Worm (Caenorhabditis elegans): Measurements from ENCODE around the gene Y54G2A.13.
A peak's percentile ranks its signal among the peaks of the same experiment; 100 is the strongest.
"Not testable (repeated sequence)": the region's sequence is repeated elsewhere in the genome, so short reads cannot be mapped to it uniquely, and the experiment has no call there.

Gene Y54G2A.13

ce11 chrIV:2799890-2800289, 19.6 kb downstream of the Y54G2A.13 start:
- no peak for TF ChIP-seq tab-1 (GFP tag; IDR thresholded peaks at IDR 0.05)

ce11 chrIV:2799389-2799788, 20.1 kb downstream of the Y54G2A.13 start, which contains the start of gene Y54G2A.10:
Gene Y54G2A.10 (plus strand): TSS chrIV:2799689.
- TF ChIP-seq ztf-23 (GFP tag; IDR thresholded peaks at IDR 0.05): no peak
- TF ChIP-seq tab-1 (GFP tag; IDR thresholded peaks at IDR 0.05): no peak
- no peak for TF ChIP-seq med-1 (GFP tag; optimal IDR thresholded peaks at IDR 0.05; ENCODE audit: insufficient read depth)

- no peak for TF ChIP-seq med-1 (GFP tag; optimal IDR thresholded peaks at IDR 0.05; ENCODE audit: insufficient read depth)
- TF ChIP-seq tab-1 (GFP tag; IDR thresholded peaks at IDR 0.05): no peak
- no peak for TF ChIP-seq klf-2 (GFP tag; conservative IDR thresholded peaks at IDR 0.05)
- no peak for TF ChIP-seq ref-1 (GFP tag; conservative IDR thresholded peaks at IDR 0.05)
Observed at ce11 chrIV:2798339-2798738, 21.2 kb downstream of the Y54G2A.13 start, which contains the start of gene Y54G2A.52. Gene Y54G2A.52 (minus strand): TSS chrIV:2798686.

DNA sequence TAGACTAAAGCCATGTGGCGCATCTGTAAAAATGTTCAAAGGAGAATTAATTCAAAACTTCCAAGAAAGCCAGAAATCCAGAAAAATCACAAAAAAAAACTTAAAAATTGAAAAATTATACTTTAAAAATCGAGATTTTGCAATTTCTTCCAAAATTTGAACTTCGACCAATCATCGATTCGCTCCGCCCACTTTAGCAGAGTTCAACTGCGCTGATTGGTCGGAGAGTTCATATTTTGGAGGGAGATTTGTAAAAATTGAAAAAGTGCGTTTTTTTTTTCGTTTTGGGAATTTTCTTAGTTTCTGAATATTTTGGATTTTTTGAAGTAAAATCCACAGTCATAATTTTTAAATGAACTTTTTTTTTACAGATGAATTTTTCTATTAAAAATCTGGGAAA, 25.6 kb downstream of the Y54G2A.13 start:
- no peak for TF ChIP-seq ztf-23 (GFP tag; IDR thresholded peaks at IDR 0.05)
- no peak for TF ChIP-seq ztf-29 (GFP tag; IDR thresholded peaks at IDR 0.05)
- no peak for TF ChIP-seq cog-1 (tag; optimal IDR thresholded peaks at IDR 0.05)
- no peak for TF ChIP-seq ref-1 (GFP tag; conservative IDR thresholded peaks at IDR 0.05)
- TF ChIP-seq med-1 (GFP tag; optimal IDR thresholded peaks at IDR 0.05; ENCODE audit: insufficient read depth): no peak
- TF ChIP-seq tab-1 (GFP tag; IDR thresholded peaks at IDR 0.05): no peak

- TF ChIP-seq tab-1, ztf-29, ztf-23 (GFP tag; IDR thresholded peaks at IDR 0.05): not testable (repeated sequence)
Observed at ce11 chrIV:2788389-2788788, 31.1 kb downstream of the Y54G2A.13 start, which contains the start of gene atln-1. Gene atln-1 (plus strand): TSS chrIV:2788689.

DNA sequence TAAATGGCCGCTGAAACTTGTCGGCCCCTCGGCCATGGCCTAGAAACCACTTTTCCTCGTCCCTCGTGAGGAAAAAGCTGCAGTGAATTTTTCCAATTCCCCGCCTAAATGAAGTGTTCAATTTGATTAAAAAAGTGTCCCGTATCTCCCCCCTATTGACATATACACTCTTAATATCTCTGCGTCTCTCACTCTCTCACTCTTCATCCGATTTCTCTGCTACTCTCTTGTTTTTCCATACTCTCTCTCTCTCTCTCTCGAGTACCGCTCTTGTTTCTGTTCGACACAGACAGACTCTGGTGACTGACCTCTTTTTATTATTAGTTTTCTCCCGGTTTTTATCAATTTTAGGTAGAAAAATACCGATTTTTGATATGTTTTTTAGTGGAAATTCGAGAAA, 34.5 kb downstream of the Y54G2A.13 start:
- TF ChIP-seq tab-1 (GFP tag; IDR thresholded peaks at IDR 0.05) (no peak), ztf-23 (GFP tag; IDR thresholded peaks at IDR 0.05) (no peak), ztf-29 (GFP tag; IDR thresholded peaks at IDR 0.05) (no peak), ref-1 (GFP tag; conservative IDR thresholded peaks at IDR 0.05) (no peak), cog-1 (tag; optimal IDR thresholded peaks at IDR 0.05) (no peak)

DNA sequence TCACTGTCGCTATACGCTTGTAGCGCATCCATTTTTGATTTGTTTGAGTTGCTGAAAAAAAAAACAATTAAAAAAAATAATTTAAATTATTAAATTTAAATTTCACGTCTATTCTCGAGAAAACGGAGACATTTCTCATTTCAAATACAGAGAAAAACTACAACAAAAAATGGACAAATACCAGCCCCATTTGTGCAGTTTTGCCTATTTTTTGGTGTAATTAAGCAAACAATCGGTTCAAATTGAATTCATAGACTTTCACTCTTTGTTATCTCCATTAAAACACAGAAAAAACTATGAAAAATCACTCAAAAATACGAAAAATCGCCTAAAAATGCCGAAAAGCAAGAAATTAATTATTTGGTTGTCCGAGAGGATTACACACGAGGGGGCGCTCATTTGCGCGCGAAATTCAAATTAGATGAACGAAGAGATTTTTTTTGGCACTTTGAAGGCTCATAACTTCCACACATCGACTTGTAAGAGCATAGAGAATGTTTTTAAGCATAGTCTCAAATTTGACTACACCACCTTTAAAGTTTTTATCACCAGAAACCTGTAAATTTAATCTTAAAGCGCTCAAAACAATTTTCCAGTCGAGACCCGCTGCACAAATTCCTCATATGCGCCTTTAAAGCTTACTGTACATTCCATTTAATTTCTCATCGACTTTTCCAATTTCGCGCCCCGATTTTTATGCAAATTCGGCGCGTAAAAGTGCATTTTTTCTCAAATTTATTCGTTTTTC, 36.6 kb downstream of the Y54G2A.13 start, which contains the start of gene Y54G2A.12:
Gene Y54G2A.12, minus strand, starts transcription at position 51 of the 748 bp plus-strand sequence.
- TF ChIP-seq T22C8.4 (GFP tag; IDR thresholded peaks at IDR 0.05): no peak
- TF ChIP-seq cog-1 (tag; optimal IDR thresholded peaks at IDR 0.05): no peak
- TF ChIP-seq tab-1 (GFP tag; IDR thresholded peaks at IDR 0.05): no peak
- no peak for TF ChIP-seq ref-1 (GFP tag; conservative IDR thresholded peaks at IDR 0.05)
- TF ChIP-seq ztf-29 (GFP tag; IDR thresholded peaks at IDR 0.05): no peak
- TF ChIP-seq klf-2 (GFP tag; conservative IDR thresholded peaks at IDR 0.05): no peak
- no peak for TF ChIP-seq med-1 (GFP tag; optimal IDR thresholded peaks at IDR 0.05; ENCODE audit: insufficient read depth)
- no peak for TF ChIP-seq ztf-23 (GFP tag; IDR thresholded peaks at IDR 0.05)
- TF ChIP-seq flt-1 (GFP tag; IDR thresholded peaks at IDR 0.05): no peak

- TF ChIP-seq med-1 (GFP tag; optimal IDR thresholded peaks at IDR 0.05; ENCODE audit: insufficient read depth); ref-1 (GFP tag; conservative IDR thresholded peaks at IDR 0.05); cog-1 (tag; optimal IDR thresholded peaks at IDR 0.05): not testable (repeated sequence)
Observed at ce11 chrIV:2777841-2778240, 41.7 kb downstream of the Y54G2A.13 start, which contains the start of gene Y54G2A.72. Gene Y54G2A.72 (plus strand): TSS chrIV:2778141.

DNA sequence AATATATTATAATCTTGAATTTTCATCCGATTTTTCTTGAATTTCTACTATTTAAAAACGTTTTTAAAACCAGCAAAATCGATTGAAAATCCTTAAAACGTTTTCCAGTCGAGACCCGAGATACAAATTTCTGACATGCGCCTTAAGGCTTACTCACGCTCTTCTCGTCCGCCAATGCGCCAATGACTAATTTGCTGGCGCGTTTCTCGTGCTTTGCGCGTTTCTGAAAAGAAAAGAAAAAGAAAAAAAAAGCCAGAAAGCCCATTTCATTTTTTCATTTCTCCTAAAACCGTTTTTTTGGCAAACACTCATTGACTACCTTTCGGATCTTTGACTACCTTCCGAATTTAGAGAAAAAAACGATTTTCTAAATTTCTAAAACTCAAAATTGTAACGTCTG, 42.8 kb downstream of the Y54G2A.13 start:
- no peak for TF ChIP-seq cog-1 (tag; optimal IDR thresholded peaks at IDR 0.05)
- TF ChIP-seq klf-2 (GFP tag; conservative IDR thresholded peaks at IDR 0.05): no peak
- TF ChIP-seq T22C8.4 (GFP tag; IDR thresholded peaks at IDR 0.05): no peak
- TF ChIP-seq ref-1 (GFP tag; conservative IDR thresholded peaks at IDR 0.05): no peak

DNA sequence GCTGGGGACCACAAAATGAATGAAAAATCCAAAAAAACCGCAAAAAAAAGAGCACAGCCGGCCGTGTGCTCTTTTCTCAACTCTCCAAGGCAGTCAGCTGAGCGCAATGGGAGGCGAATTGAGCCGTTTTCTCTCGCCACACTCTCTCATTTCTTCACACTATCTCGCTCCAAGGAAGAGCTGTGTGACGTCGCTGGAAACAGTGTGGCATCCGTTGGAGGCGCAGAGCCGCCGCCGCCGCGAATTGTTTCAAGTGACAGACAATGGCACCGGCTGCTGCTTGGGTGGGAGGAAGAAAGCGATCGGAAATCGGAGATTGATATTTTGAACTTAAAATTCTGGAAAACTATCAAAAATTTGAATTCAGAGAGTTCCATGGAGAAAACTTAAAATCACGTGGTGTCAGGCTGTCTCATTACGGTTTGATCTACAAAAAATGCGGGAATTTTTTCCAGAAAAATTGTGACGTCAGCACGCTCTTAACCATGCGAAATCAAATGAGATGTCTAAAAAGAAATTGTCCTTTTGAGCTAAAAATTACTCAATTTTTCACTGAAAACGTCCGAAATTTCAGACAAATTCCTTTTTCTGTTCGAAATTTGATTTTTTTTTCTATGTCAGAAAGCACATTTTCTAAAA, 43.4 kb downstream of the Y54G2A.13 start:
- TF ChIP-seq klf-2 (GFP tag; conservative IDR thresholded peaks at IDR 0.05): no peak
- no peak for TF ChIP-seq ref-1 (GFP tag; conservative IDR thresholded peaks at IDR 0.05)
- TF ChIP-seq flt-1 (GFP tag; IDR thresholded peaks at IDR 0.05): no peak
- no peak for TF ChIP-seq ztf-29 (GFP tag; IDR thresholded peaks at IDR 0.05)
- TF ChIP-seq med-1 (GFP tag; optimal IDR thresholded peaks at IDR 0.05; ENCODE audit: insufficient read depth): no peak
- TF ChIP-seq T22C8.4 (GFP tag; IDR thresholded peaks at IDR 0.05): no peak
- no peak for TF ChIP-seq ztf-23 (GFP tag; IDR thresholded peaks at IDR 0.05)
- TF ChIP-seq cog-1 (tag; optimal IDR thresholded peaks at IDR 0.05): no peak
- no peak for TF ChIP-seq tab-1 (GFP tag; IDR thresholded peaks at IDR 0.05)

DNA sequence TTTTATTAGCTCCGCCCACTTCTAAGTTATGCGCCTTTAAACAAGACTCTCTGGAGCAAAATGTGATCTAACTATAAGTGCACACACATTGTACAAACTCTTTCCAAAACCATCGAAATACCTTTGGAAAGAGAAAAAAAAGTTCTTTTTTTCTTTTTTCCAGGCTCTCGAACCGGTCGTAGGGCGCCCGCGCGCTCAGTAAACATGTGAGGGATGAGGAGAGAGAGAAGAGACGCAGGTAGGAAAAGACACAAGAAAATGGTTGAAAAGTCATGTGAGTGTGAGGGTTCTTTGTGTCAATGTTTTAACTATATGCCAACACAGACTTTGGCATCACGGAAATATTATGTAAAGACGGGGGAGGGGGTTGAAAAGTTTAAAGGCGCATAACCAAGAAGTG, 45.0 kb downstream of the Y54G2A.13 start:
- TF ChIP-seq ztf-29 (GFP tag; IDR thresholded peaks at IDR 0.05) (no peak), klf-2 (GFP tag; conservative IDR thresholded peaks at IDR 0.05) (no peak), T22C8.4 (GFP tag; IDR thresholded peaks at IDR 0.05) (no peak), flt-1 (GFP tag; IDR thresholded peaks at IDR 0.05) (0 out of 2 replicates have a peak, but pooled peaks have one; percentile 6), cog-1 (tag; optimal IDR thresholded peaks at IDR 0.05) (no peak), med-1 (GFP tag; optimal IDR thresholded peaks at IDR 0.05; ENCODE audit: insufficient read depth) (no peak), tab-1 (GFP tag; IDR thresholded peaks at IDR 0.05) (no peak), ztf-23 (GFP tag; IDR thresholded peaks at IDR 0.05) (peak; percentile 56; the same call in 1 of the 2 replicates), ref-1 (GFP tag; conservative IDR thresholded peaks at IDR 0.05) (no peak)
